Worm (Caenorhabditis elegans) whole organism, mixed stage, embryonic: ENCODE measurements around the gene pqbp-1.1.

Experiments
- blmp-1 ChIP-seq: fragments of 150-350 bp; optimal IDR thresholded peaks from 2 replicates; lab custom pipeline; 2014; ENCODE audit warnings: missing biosample characterization, missing genetic modification characterization
- ces-1 ChIP-seq: fragments of 150-350 bp; optimal IDR thresholded peaks from 2 replicates; lab custom pipeline; 2014; ENCODE audit warnings: missing biosample characterization, missing genetic modification reagents, missing genetic modification characterization
- elt-3 ChIP-seq: fragments of 150-350 bp; optimal IDR thresholded peaks from 2 replicates; lab custom pipeline; 2014; ENCODE audit warnings: missing biosample characterization, missing genetic modification characterization
- ham-2 ChIP-seq: fragments of 200-800 bp; sonication (Bioruptor generic); optimal IDR thresholded peaks from 2 replicates; lab custom pipeline; 2018; ENCODE audit warnings: mild to moderate bottlenecking, missing genetic modification characterization, missing compliant biosample characterization
- lin-13 ChIP-seq: fragments of 150-350 bp; optimal IDR thresholded peaks from 2 replicates; lab custom pipeline; 2014; ENCODE audit warnings: missing biosample characterization, missing genetic modification characterization
- lsy-2 ChIP-seq: fragments of 150-350 bp; optimal IDR thresholded peaks from 2 replicates; lab custom pipeline; 2014; ENCODE audit warnings: missing biosample characterization, missing genetic modification characterization
- mab-5 ChIP-seq: fragments of 150-350 bp; optimal IDR thresholded peaks from 2 replicates; lab custom pipeline; 2014; ENCODE audit warnings: missing biosample characterization, missing genetic modification characterization
- nhr-237 ChIP-seq: fragments of 150-350 bp; optimal IDR thresholded peaks from 2 replicates; lab custom pipeline; 2014; ENCODE audit warnings: missing biosample characterization, missing genetic modification characterization
- nhr-28 ChIP-seq: fragments of 150-350 bp; optimal IDR thresholded peaks from 2 replicates; lab custom pipeline; 2014; ENCODE audit warnings: missing biosample characterization, missing genetic modification characterization
- nhr-76 ChIP-seq: sonication (generic microtip); optimal IDR thresholded peaks from 2 replicates; lab custom pipeline; 2017; ENCODE audit warnings: missing biosample characterization, missing genetic modification characterization
- pha-4 ChIP-seq: fragments of 150-350 bp; optimal IDR thresholded peaks from 2 replicates; lab custom pipeline; 2018; ENCODE audit warnings: missing biosample characterization, missing genetic modification reagents, missing genetic modification characterization
- snpc-4 ChIP-seq: fragments of 150-350 bp; optimal IDR thresholded peaks from 2 replicates; lab custom pipeline; 2014; ENCODE audit warnings: missing biosample characterization, missing genetic modification characterization
- unc-120 ChIP-seq: sonication (generic microtip); optimal IDR thresholded peaks from 2 replicates; lab custom pipeline; 2017; ENCODE audit warnings: missing genetic modification characterization, missing compliant biosample characterization; ENCODE audit not compliant: poor library complexity, severe bottlenecking
- ztf-11 ChIP-seq: fragments of 150-350 bp; optimal IDR thresholded peaks from 2 replicates; lab custom pipeline; 2014; ENCODE audit warnings: missing biosample characterization, missing genetic modification characterization

- TF ChIP-seq nhr-76 (tag; lab: Kevin White, UChicago) (no peak), lsy-2 (tag; lab: Kevin White, UChicago) (no peak), snpc-4 (tag; lab: Kevin White, UChicago) (no peak), elt-3 (tag; lab: Kevin White, UChicago) (no peak), nhr-28 (tag; lab: Kevin White, UChicago) (no peak), pha-4 (tag; lab: Kevin White, UChicago) (no peak), unc-120 (tag; lab: Kevin White, UChicago) (no peak), nhr-237 (tag; lab: Kevin White, UChicago) (no peak), blmp-1 (no peak), ham-2 (GFP tag; lab: Kevin White, UChicago) (no peak), ztf-11 (no peak), ces-1 (GFP tag; lab: Kevin White, UChicago) (no peak), mab-5 (tag; lab: Kevin White, UChicago) (no peak), lin-13 (no peak)
These were observed 29.9 kb upstream of the pqbp-1.1 start, which contains the start of gene T21D12.7 for ce11 chrIV:291356-291755.
